Worm (Caenorhabditis elegans) whole organism, L2 larva: ENCODE results near the gene ubxn-5.

Experiments
- ama-1 ChIP-seq: fragments of 150-350 bp; optimal IDR thresholded peaks from 2 replicates; lab custom pipeline; 2018; ENCODE audit warnings: inconsistent platforms
- dmd-4 ChIP-seq: sonication (generic microtip); optimal IDR thresholded peaks from 2 replicates; lab custom pipeline; 2017; ENCODE audit warnings: missing biosample characterization, missing genetic modification characterization
- ztf-4 ChIP-seq: fragments of 150-350 bp; optimal IDR thresholded peaks from 2 replicates; lab custom pipeline; 2014; ENCODE audit warnings: missing biosample characterization, missing genetic modification characterization

DNA sequence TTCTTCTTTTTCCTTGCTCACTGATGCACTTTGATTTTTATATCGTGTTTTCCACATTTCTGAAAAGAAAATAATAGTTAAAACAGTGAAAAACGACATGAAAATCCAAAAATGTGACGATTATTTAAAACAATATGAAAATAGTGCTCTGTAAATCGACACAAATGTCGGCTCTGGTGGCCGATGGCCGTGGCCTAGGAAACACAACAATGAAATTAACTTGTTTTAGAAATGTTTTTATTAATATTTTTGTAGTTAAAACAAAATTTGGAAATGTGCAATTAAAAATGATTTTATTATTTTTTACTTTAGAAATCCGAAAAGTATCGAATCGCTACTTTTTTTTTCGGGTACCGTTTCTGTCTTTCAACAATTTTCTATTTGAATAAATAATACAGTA, 33.5 kb downstream of the ubxn-5 start, which contains the start of gene arv-1:
- TF ChIP-seq ztf-4 (tag; lab: Kevin White, UChicago) (peak; percentile 14), dmd-4 (tag; lab: Kevin White, UChicago) (no peak), ama-1 (lab: Kevin White, UChicago) (no peak)
